Worm (Caenorhabditis elegans): ENCODE measurements around the gene Y43F8B.7.
A peak's percentile ranks its signal among the peaks of the same experiment; 100 is the strongest.

Y43F8B.7 gene

DNA sequence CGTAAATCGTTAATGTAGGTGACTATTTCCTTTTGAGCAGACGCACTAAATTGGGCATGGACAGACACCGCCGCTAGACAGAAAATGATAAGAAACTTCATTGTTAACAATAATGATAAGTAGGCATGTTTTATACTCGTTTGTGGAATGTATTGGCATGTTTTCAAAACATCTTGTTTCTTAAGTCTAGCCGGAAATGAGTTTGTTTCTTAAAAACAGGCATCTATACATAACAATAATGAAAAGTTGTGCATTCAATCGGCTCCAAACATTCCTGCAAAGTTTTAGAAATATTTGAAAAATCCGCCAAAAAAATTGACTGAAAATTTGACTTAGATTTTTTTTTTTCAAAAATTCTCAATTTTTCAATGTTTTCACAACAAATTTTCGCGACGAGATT is 5.0 kb downstream of the Y43F8B.7 start, which contains the start of gene scl-21:
Gene scl-21, minus strand, starts transcription at position 101 of the 400 bp plus-strand sequence.
- no peak for TF ChIP-seq lin-39 (tag; optimal IDR thresholded peaks at IDR 0.05)
- TF ChIP-seq Y75B8A.6 (GFP tag; IDR thresholded peaks at IDR 0.05), result no peak
- no peak for TF ChIP-seq lin-1 (GFP tag; IDR thresholded peaks at IDR 0.05)
- TF ChIP-seq dmd-8 (GFP tag; IDR thresholded peaks at IDR 0.05), result no peak
- no peak for TF ChIP-seq snpc-1.2 (GFP tag; IDR thresholded peaks at IDR 0.05)
- no peak for TF ChIP-seq mep-1 (tag; optimal IDR thresholded peaks at IDR 0.05)
- TF ChIP-seq snpc-4 (tag; optimal IDR thresholded peaks at IDR 0.05), result no peak

DNA sequence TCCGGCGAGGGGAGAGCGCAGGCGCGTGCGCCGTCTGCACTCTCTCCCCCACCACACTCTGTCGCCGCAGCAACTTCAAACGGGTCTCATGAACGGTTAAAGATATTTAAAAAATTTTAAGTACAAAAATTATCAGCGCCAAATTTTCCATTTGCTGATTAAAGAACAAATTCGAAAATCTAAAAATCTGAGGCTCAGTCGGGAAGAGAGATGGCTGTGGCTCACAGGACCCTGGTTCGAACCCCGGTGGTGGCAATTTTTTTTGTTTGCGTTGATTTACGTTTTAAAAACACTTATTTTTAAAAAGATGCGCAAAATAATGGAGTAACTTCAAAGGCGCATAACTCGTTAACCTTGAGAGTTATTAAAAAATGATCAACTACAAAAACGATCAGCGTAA is 6.5 kb downstream of the Y43F8B.7 start:
- no peak for TF ChIP-seq saeg-2 (GFP tag; IDR thresholded peaks at IDR 0.05)
- no peak for TF ChIP-seq lin-13 (GFP tag; optimal IDR thresholded peaks at IDR 0.05)
- no peak for TF ChIP-seq ZK337.2 (GFP tag; IDR thresholded peaks at IDR 0.05)
- no peak for TF ChIP-seq F10B5.3 (tag; optimal IDR thresholded peaks at IDR 0.05)
- no peak for TF ChIP-seq aly-2 (tag; optimal IDR thresholded peaks at IDR 0.05)
- peak; percentile 2 for TF ChIP-seq aha-1 (tag)
- no peak for TF ChIP-seq ceh-20 (GFP tag; IDR thresholded peaks at IDR 0.05)

DNA sequence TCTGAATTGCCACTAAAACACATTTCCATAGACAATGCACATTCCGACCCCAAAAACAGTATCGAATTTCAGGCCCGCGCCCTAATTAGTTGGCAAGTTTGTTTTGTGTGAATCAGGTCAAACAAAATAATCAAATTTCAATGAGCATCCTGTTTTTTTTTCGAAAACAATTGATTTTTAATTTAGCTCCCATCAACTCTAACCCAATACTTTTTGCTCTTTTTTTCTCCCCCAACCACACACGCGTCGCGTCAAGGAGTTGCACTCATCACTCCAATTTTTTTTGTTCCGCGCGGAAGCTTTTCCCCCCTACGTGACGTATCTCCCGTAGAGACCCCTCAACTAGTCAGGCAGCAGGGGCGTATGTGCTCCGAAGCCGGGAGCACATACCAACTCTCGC is 10.8 kb downstream of the Y43F8B.7 start:
- TF ChIP-seq zag-1 (tag; optimal IDR thresholded peaks at IDR 0.05) (no peak), unc-62 (GFP tag; optimal IDR thresholded peaks at IDR 0.05 in 1 of 2) (peak in 1 of 2 experiments; percentile 97), unc-62 (tag; optimal IDR thresholded peaks at IDR 0.05) (no peak), aha-1 (tag) (no peak), nhr-48 (tag; optimal IDR thresholded peaks at IDR 0.05) (no peak)

DNA sequence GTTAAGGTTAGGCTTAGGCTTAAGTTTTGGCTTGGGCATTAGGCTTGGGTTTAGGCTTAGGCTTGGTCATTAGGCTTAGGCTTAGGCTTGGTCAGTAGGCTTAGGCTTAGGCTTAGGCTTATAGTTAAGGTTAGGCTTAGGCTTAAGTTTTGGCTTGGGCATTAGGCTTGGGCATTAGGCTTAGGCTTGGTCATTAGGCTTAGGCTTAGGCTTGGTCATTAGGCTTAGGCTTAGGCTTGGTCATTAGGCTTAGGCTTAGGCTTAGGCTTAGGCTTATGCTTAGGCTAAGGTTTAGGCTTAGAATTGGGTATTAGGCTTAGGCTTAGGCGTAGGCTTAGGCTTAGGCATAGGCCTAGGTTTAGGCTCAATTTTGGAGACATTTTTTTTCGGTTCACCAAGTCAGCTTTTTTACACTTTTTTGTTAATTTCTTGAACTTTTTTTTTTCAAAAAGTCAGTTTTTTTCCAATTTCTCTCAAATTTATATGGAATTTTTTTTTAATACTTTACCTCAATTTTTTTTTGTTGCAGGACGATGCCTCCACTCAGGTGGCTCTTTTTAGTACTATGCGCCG is 12.1 kb downstream of the Y43F8B.7 start, which contains the start of gene Y43F8B.3:
Gene Y43F8B.3, plus strand, starts transcription at position 523 of the 573 bp plus-strand sequence.
- TF ChIP-seq attf-4 (tag; optimal IDR thresholded peaks at IDR 0.05) (no peak), unc-130 (GFP tag; optimal IDR thresholded peaks at IDR 0.05) (no peak), ZK337.2 (GFP tag; IDR thresholded peaks at IDR 0.05) (no peak), dmd-9 (GFP tag; IDR thresholded peaks at IDR 0.05) (no peak), aly-2 (tag; optimal IDR thresholded peaks at IDR 0.05) (no peak), ceh-20 (GFP tag; IDR thresholded peaks at IDR 0.05) (no peak)

DNA sequence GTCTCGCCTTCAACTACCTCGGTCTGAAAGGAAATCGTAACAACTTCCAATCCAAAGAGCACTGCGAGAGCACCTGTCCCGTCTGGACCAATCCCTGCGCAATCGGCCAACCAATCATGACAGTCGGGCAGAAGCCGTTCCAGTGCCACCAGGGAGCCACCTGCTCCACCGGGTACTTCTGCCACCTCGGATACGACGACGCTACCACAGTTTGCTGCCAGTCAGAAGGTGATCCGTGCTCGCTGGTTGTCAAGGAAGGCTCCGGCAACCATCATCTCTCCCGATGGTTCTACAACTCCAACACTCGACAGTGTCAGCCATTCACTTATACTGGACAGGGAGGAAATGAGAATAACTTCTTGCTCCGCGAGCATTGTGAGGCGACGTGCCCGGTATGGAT is 18.5 kb downstream of the Y43F8B.7 start:
- TF ChIP-seq hlh-30 (tag; optimal IDR thresholded peaks at IDR 0.05; ENCODE audit: insufficient read depth) (no peak), dmd-6 (GFP tag; IDR thresholded peaks at IDR 0.05) (no peak), set-16 (GFP tag; IDR thresholded peaks at IDR 0.05) (peak; percentile 79)

DNA sequence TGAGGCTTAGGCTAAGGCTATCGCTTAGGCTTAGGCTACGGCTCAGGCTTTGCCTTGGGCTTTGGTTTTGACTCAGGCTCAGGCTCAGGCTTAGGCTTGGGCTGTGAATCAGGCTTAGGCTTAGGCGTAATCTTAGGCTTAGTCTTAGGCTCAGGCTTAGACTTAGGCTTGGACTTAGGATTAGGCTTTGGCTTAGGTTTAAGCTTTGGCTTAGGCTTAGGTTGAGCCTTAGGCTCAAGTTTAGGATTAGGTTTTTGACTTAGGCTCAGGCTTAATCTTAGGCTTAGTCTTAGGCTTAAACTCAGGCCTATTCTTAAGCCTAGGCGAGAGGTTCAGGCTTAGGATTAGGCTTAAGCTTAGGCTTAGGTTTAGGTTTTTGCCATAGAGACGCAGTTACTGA is 19.8 kb downstream of the Y43F8B.7 start:
- TF ChIP-seq unc-62 (GFP tag; optimal IDR thresholded peaks at IDR 0.05 in 1 of 2), result no peak
- TF ChIP-seq unc-62 (tag; optimal IDR thresholded peaks at IDR 0.05), result no peak
- TF ChIP-seq mep-1 (tag; optimal IDR thresholded peaks at IDR 0.05), result no peak
- no peak for TF ChIP-seq daf-19 (GFP tag; conservative IDR thresholded peaks at IDR 0.05)
- TF ChIP-seq dmd-6 (GFP tag; IDR thresholded peaks at IDR 0.05), result no peak
- TF ChIP-seq ceh-44 (GFP tag; IDR thresholded peaks at IDR 0.05), result no peak
- TF ChIP-seq ZK337.2 (GFP tag; IDR thresholded peaks at IDR 0.05), result no peak

DNA sequence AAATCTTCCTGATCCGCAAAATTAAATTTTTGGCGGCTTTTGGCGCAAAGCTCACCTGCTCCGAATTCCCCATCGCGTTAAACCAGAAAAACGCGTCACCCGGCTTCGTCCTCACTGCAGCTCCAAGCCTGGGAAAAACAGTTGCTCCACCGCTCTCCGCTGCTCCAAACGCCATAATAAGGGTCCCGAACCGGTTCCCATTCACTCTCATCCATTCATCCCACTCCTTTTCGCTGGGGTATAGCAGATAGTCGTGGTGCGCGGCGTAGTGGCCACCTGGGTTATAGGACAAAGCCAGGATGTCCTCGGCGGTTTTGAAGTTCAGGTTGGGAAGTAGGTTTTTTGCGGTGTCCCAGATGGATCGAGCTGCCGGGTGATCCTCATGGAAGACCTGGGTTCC is 20.4 kb downstream of the Y43F8B.7 start:
- TF ChIP-seq set-16 (GFP tag; IDR thresholded peaks at IDR 0.05) (peak; percentile 63), daf-12 (tag; optimal IDR thresholded peaks at IDR 0.05) (no peak)
